Worm (Caenorhabditis elegans) whole organism, early embryonic: ENCODE data around the gene E02C12.9.

Source experiments
- B0310.2 ChIP-seq: sonication (generic microtip); optimal IDR thresholded peaks from 2 replicates; lab custom pipeline; 2016; ENCODE audit warnings: mild to moderate bottlenecking, missing genetic modification characterization, missing compliant biosample characterization
- F13C5.2 ChIP-seq: sonication (generic microtip); optimal IDR thresholded peaks from 2 replicates; lab custom pipeline; 2017; ENCODE audit warnings: mild to moderate bottlenecking, missing genetic modification characterization, inconsistent platforms, missing compliant biosample characterization
- aly-1 ChIP-seq: sonication (generic microtip); optimal IDR thresholded peaks from 2 replicates; lab custom pipeline; 2016; ENCODE audit warnings: missing genetic modification characterization, missing compliant biosample characterization
- ama-1 ChIP-seq: fragments of 150-350 bp; optimal IDR thresholded peaks from 2 replicates; lab custom pipeline; 2014
- ceh-13 ChIP-seq: fragments of 200-800 bp; sonication (Bioruptor generic); optimal IDR thresholded peaks from 2 replicates; lab custom pipeline; 2018; ENCODE audit warnings: mild to moderate bottlenecking, missing genetic modification characterization, missing compliant biosample characterization
- ceh-36 ChIP-seq: sonication (generic microtip); optimal IDR thresholded peaks from 2 replicates; lab custom pipeline; 2016; ENCODE audit warnings: missing genetic modification characterization, inconsistent platforms, missing compliant biosample characterization
- ets-7 ChIP-seq: sonication (generic microtip); optimal IDR thresholded peaks from 2 replicates; lab custom pipeline; 2016; ENCODE audit warnings: missing genotype, missing genetic modification characterization, missing compliant biosample characterization
- flt-1 ChIP-seq: fragments of 200-800 bp; sonication (Bioruptor generic); IDR thresholded peaks from 2 replicates; pipeline ENCODE4 v1.3.6; 2022; ENCODE audit warnings: missing genetic modification characterization, missing compliant biosample characterization
- hmbx-1 ChIP-seq: sonication (generic microtip); optimal IDR thresholded peaks from 2 replicates; lab custom pipeline; 2016; ENCODE audit warnings: mild to moderate bottlenecking, missing genetic modification characterization, missing compliant biosample characterization
- hmg-4 ChIP-seq: fragments of 200-800 bp; sonication (Bioruptor generic); optimal IDR thresholded peaks from 2 replicates; lab custom pipeline; 2018; ENCODE audit warnings: mild to moderate bottlenecking, missing genetic modification characterization, missing compliant biosample characterization
- hnd-1 ChIP-seq: sonication (generic microtip); optimal IDR thresholded peaks from 2 replicates; lab custom pipeline; 2016; ENCODE audit warnings: missing genetic modification characterization, missing compliant biosample characterization
- pes-1 ChIP-seq: fragments of 200-800 bp; sonication (Bioruptor generic); IDR thresholded peaks from 2 replicates; pipeline ENCODE4 v1.3.6; 2022; ENCODE audit warnings: missing genetic modification reagents, missing genetic modification characterization, missing compliant biosample characterization
- scrt-1 ChIP-seq: fragments of 200-800 bp; sonication (Bioruptor generic); IDR thresholded peaks from 2 replicates; pipeline ENCODE4 v1.3.6; 2022; ENCODE audit warnings: missing genetic modification characterization, missing compliant biosample characterization
- sea-1 ChIP-seq: fragments of 200-800 bp; sonication (Bioruptor generic); conservative IDR thresholded peaks from 2 replicates; pipeline ENCODE4 v1.3.6; 2022; ENCODE audit warnings: missing genetic modification characterization, missing compliant biosample characterization
- tbx-11 ChIP-seq: fragments of 200-800 bp; sonication (Bioruptor generic); IDR thresholded peaks from 2 replicates; pipeline ENCODE4 v1.3.6; 2022; ENCODE audit warnings: missing genetic modification characterization, missing compliant biosample characterization
- tbx-37 ChIP-seq: fragments of 200-800 bp; sonication (Bioruptor generic); conservative IDR thresholded peaks from 2 replicates; pipeline ENCODE4 v1.3.6; 2022; ENCODE audit warnings: missing genetic modification reagents, missing genetic modification characterization, missing compliant biosample characterization
- tra-4 ChIP-seq: sonication (generic microtip); optimal IDR thresholded peaks from 2 replicates; lab custom pipeline; 2017; ENCODE audit warnings: missing genetic modification characterization, missing compliant biosample characterization

Gene E02C12.9

DNA sequence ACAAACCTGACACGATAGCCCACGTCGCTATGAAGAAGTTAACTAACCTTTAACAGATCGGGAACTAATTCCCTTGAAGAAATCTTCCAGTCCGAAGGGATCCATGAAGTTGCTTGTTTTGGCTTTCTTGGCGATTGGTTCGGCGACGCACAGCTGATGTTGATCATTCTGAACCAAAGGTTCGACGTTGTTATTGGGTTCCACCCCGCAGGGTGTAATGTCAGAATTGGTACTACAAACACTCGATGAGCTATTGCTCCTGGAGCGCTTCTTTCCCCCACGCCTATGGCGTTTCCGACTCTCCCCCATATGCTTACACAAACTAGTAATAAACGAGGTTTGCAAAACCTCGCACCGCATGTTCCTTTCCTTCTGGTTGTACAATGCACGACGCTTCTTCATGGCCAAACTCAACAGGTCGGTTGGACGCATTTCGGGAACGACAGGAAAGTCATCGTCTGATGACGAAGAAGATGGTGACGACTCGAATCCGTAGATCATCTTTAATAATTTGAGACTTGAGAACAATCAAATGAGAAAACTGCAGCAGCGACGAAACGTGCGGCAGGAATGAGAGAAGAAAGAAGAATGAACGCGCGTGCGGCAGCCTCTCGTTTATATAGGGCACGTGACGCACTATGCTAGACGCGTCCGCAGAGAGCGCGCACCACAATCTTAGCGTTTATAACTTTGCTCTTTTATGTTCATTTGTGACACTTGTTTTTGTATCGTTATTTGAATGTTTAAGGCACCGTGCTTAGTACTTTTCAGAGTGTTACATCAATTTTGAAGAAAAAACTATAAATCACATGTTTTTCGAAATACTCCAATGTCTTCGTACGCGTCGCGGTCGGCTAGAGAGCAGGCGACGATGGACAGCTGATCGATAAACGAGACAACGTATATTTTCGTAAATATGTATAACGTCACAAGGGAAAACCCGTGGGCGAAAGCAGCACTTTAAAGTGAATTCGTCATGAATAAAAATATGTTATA, 31.4 kb downstream of the E02C12.9 start, which contains the start of gene tos-1:
TSS of gene tos-1 (minus strand) at position 575 of the 996 bp plus-strand sequence.
- TF ChIP-seq tra-4 (tag; lab: Kevin White, UChicago) (peak; percentile 52), aly-1 (tag; lab: Kevin White, UChicago) (peak; percentile 70), hmg-4 (GFP tag; lab: Kevin White, UChicago) (peak; percentile 86), scrt-1 (GFP tag; lab: Robert Waterston, UW) (0 out of 2 replicates have a peak, but pooled peaks have one; percentile 45), hnd-1 (tag; lab: Kevin White, UChicago) (peak; percentile 57), B0310.2 (tag; lab: Kevin White, UChicago) (peak; percentile 62), ceh-36 (tag; lab: Kevin White, UChicago) (peak; percentile 70), sea-1 (GFP tag; lab: Robert Waterston, UW) (peak; percentile 62; the same call in 1 of the 2 replicates), F13C5.2 (tag; lab: Kevin White, UChicago) (peak; percentile 98), tbx-37 (no peak), pes-1 (GFP tag; lab: Robert Waterston, UW) (peak; percentile 68), ceh-13 (GFP tag; lab: Kevin White, UChicago) (peak; percentile 38), hmbx-1 (tag; lab: Kevin White, UChicago) (peak; percentile 66), flt-1 (GFP tag; lab: Robert Waterston, UW) (peak; percentile 64), ets-7 (peak; percentile 54), ama-1 (lab: Kevin White, UChicago) (peak; percentile 99), tbx-11 (GFP tag; lab: Robert Waterston, UW) (peak; percentile 62)

DNA sequence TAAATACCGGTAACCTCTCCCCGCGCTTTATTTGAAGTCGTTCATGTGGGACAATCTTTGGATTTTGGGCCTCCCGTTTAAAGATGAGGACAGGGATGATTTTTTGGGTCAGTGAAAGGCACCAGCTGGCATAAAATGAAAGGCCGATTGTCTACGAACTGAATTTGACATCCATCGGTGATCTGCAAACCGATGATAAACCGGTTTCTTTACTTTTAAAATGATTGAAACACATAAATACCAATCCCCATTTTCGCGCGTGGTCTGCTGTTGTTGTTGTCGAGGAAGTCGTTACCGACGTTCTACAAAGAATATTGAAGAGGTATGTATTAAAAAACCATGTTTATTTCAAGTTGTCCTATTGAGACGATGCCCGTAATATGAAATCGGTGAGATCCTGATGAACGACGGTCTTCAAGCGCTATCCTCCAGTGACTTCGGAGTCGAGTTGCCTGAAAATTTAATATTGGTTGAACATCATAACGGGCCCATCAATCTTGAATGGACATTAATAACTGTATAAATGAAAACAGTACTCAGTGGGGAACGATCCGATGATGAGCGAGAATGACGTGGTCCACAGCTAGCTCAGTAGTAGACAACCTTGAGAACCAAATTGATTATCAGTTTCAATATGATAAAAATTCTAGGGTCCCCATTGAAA, 32.2 kb downstream of the E02C12.9 start:
- TF ChIP-seq aly-1 (tag; lab: Kevin White, UChicago) (no peak), tbx-11 (GFP tag; lab: Robert Waterston, UW) (0 out of 2 replicates have a peak, but pooled peaks have one; percentile 46), ama-1 (lab: Kevin White, UChicago) (peak; percentile 6), flt-1 (GFP tag; lab: Robert Waterston, UW) (no peak), pes-1 (GFP tag; lab: Robert Waterston, UW) (peak; percentile 56; the same call in 1 of the 2 replicates)

- TF ChIP-seq pes-1 (GFP tag; lab: Robert Waterston, UW) (peak; percentile 69), sea-1 (GFP tag; lab: Robert Waterston, UW) (peak; percentile 62; the same call in 1 of the 2 replicates), flt-1 (GFP tag; lab: Robert Waterston, UW) (peak; percentile 60; the same call in 1 of the 2 replicates), tbx-11 (GFP tag; lab: Robert Waterston, UW) (peak; percentile 38; the same call in 1 of the 2 replicates)
These were observed 33.0 kb downstream of the E02C12.9 start for ce11 chrV:9342282-9342681.

DNA sequence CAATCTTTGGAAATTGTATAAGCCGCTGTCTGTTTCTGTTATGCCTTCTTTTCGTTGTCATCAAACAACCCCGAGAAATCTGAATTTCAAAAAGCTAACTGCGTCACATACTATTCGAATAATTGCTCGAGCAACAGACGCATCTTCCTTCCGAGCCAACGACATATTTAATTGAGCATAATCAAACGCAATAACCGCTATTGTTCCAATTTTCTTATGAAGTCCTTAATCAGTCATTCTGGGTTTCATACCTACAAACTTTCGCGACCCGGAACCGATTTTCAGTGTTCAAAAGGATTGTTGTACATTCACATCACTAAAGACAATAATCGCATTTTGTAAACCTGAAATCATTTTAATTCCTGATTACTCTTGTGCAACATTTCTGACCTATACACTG, 33.5 kb downstream of the E02C12.9 start:
- peak; percentile 40; the same call in 1 of the 2 replicates for TF ChIP-seq scrt-1 (GFP tag; lab: Robert Waterston, UW)

DNA sequence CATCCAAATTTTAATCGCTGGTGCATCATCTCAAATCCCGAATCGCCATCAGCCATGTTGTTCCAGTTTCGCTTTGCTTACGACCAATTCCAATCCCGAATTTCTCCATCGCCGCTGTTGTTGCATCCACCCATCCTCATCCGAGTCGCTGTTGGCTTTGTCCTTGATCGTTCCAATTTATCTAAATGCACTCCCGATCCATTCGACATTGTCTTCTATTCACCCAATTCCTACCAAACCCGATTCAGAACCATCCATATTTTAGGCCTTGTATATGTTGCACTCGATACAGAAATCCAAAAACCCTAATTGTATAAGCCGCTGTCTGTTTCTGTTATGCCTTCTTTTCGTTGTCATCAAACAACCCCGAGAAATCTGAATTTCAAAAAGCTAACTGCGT, 35.0 kb downstream of the E02C12.9 start:
- TF ChIP-seq tbx-11 (GFP tag; lab: Robert Waterston, UW): no peak
- TF ChIP-seq ceh-13 (GFP tag; lab: Kevin White, UChicago): no peak
- no peak for TF ChIP-seq hmbx-1 (tag; lab: Kevin White, UChicago)
- TF ChIP-seq flt-1 (GFP tag; lab: Robert Waterston, UW): no peak
- no peak for TF ChIP-seq aly-1 (tag; lab: Kevin White, UChicago)
- TF ChIP-seq B0310.2 (tag; lab: Kevin White, UChicago): no peak

DNA sequence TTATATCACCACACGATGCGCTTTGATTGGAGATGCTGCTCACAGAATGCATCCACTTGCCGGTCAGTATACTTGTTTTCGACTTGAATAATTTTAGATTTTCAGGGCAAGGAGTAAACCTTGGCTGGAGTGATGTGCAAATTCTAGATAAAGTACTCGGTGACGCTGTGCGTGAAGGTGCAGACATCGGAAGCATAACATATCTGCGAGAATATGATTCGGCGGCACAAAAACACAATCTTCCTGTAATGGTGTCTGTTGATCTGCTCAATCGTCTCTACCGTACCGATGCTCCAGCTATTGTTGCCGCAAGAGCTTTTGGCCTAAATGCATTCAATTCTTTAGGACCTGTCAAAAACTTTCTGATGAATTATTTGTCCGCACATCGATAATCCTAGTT, 36.8 kb downstream of the E02C12.9 start:
- TF ChIP-seq sea-1 (GFP tag; lab: Robert Waterston, UW): 0 out of 2 replicates have a peak, but pooled peaks have one; percentile 12
- TF ChIP-seq ceh-36 (tag; lab: Kevin White, UChicago): no peak

DNA sequence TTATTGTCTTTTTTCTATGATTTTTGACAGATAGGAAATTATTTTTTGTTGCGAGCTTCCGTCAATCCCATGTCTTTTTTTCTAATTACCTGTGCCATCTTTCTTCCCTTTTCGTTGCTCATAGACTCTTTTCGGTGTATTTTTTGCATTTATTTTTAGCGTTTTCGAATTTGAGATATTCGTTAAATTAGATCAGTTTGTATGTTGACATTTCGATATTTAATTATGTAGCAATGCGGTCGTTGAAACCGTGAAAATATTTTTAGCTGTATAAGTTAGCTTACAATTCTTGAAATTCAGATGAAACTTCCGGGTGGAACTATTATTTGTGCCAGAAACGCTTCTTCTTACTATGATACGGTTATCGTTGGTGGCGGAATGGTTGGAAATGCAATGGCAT, 38.8 kb downstream of the E02C12.9 start, which contains the start of gene coq-6:
TSS of gene coq-6 (plus strand) at position 301 of the 400 bp plus-strand sequence.
- no peak for TF ChIP-seq scrt-1 (GFP tag; lab: Robert Waterston, UW)
- no peak for TF ChIP-seq hnd-1 (tag; lab: Kevin White, UChicago)
- no peak for TF ChIP-seq F13C5.2 (tag; lab: Kevin White, UChicago)
- TF ChIP-seq B0310.2 (tag; lab: Kevin White, UChicago): no peak
- TF ChIP-seq ceh-13 (GFP tag; lab: Kevin White, UChicago): no peak
- no peak for TF ChIP-seq aly-1 (tag; lab: Kevin White, UChicago)
- TF ChIP-seq tbx-37: no peak
- TF ChIP-seq tbx-11 (GFP tag; lab: Robert Waterston, UW): no peak
- no peak for TF ChIP-seq hmg-4 (GFP tag; lab: Kevin White, UChicago)
- TF ChIP-seq pes-1 (GFP tag; lab: Robert Waterston, UW): no peak
- TF ChIP-seq ets-7: no peak
- no peak for TF ChIP-seq flt-1 (GFP tag; lab: Robert Waterston, UW)
